Fruit fly (Drosophila melanogaster): ENCODE results near the gene Bdbt.

- TF ChIP-seq psq (optimal IDR thresholded peaks at IDR 0.05) (no peak), ttk (optimal IDR thresholded peaks at IDR 0.05) (no peak), Myc (optimal IDR thresholded peaks at IDR 0.05) (no peak), h (optimal IDR thresholded peaks at IDR 0.05) (no peak), Sin3A (optimal IDR thresholded peaks at IDR 0.05) (no peak)
Observed at dm6 chr3R:21118784-21119183, at the start of gene Bdbt.

Data from Kc167 (cell line).